Worm (Caenorhabditis elegans): ENCODE data around the gene rpl-11.1.

ce11 chrV:3579795-3580194 is 6.1 kb downstream of the rpl-11.1 start:
- TF ChIP-seq dao-5 (tag; optimal IDR thresholded peaks at IDR 0.05), result no peak
- TF ChIP-seq him-1 (tag; optimal IDR thresholded peaks at IDR 0.05), result no peak
- TF ChIP-seq W03F9.2 (tag; optimal IDR thresholded peaks at IDR 0.05), result peak; percentile 42
